Worm (Caenorhabditis elegans) whole organism, young adult: ENCODE data around the gene bcf-1.

Source experiments
- B0336.3 ChIP-seq: fragments of 200-800 bp; sonication (Bioruptor generic); IDR thresholded peaks from 2 replicates; pipeline ENCODE4 v1.3.6; 2022; ENCODE audit warnings: missing genetic modification characterization, missing compliant biosample characterization
- F33H1.4 ChIP-seq: fragments of 200-800 bp; sonication (Bioruptor generic); IDR thresholded peaks from 2 replicates; pipeline ENCODE4 v1.3.6; 2022; ENCODE audit warnings: missing genetic modification reagents, missing genetic modification characterization, missing compliant biosample characterization
- F49E8.2 ChIP-seq: sonication (generic microtip); optimal IDR thresholded peaks from 3 replicates; lab custom pipeline; 2017; ENCODE audit warnings: missing genetic modification characterization, mild to moderate bottlenecking, missing compliant biosample characterization, antibody characterized with exemption, moderate library complexity; ENCODE audit not compliant: insufficient read depth
- F57A8.1 ChIP-seq: fragments of 200-800 bp; sonication (Bioruptor generic); optimal IDR thresholded peaks from 2 replicates; lab custom pipeline; 2018; ENCODE audit warnings: mild to moderate bottlenecking, missing genetic modification characterization, moderate library complexity, missing compliant biosample characterization
- K11D2.4 ChIP-seq: fragments of 200-800 bp; sonication (Bioruptor generic); IDR thresholded peaks from 2 replicates; pipeline ENCODE4 v1.3.6; 2022; ENCODE audit warnings: missing genetic modification reagents, missing genetic modification characterization, missing compliant biosample characterization
- T26A5.8 ChIP-seq: sonication (generic microtip); optimal IDR thresholded peaks from 2 replicates; lab custom pipeline; 2016; ENCODE audit warnings: missing genetic modification characterization, missing compliant biosample characterization
- Y53F4B.3 ChIP-seq: fragments of 200-800 bp; sonication (Bioruptor generic); IDR thresholded peaks from 2 replicates; pipeline ENCODE4 v1.3.6; 2022; ENCODE audit warnings: missing genetic modification reagents, missing genetic modification characterization, missing compliant biosample characterization
- Y79H2A.3 ChIP-seq: fragments of 200-800 bp; sonication (Bioruptor generic); conservative IDR thresholded peaks from 2 replicates; pipeline ENCODE4 v1.3.6; 2022; ENCODE audit warnings: missing genetic modification reagents, missing genetic modification characterization, missing compliant biosample characterization
- ZK185.1 ChIP-seq: sonication (generic microtip); optimal IDR thresholded peaks from 2 replicates; lab custom pipeline; 2016; ENCODE audit warnings: mild to moderate bottlenecking, missing genetic modification characterization, missing compliant biosample characterization; ENCODE audit not compliant: poor library complexity, severe bottlenecking
- aptf-2 ChIP-seq: fragments of 200-800 bp; sonication (Bioruptor generic); conservative IDR thresholded peaks from 2 replicates; pipeline ENCODE4 v1.3.6; 2022; ENCODE audit warnings: missing genetic modification reagents, missing genetic modification characterization, missing compliant biosample characterization
- aptf-3 ChIP-seq: fragments of 200-800 bp; sonication (Bioruptor generic); IDR thresholded peaks from 2 replicates; pipeline ENCODE4 v1.3.6; 2022; ENCODE audit warnings: missing genetic modification characterization, missing compliant biosample characterization
- attf-3 ChIP-seq: fragments of 200-800 bp; sonication (Bioruptor generic); conservative IDR thresholded peaks from 2 replicates; pipeline ENCODE4 v1.3.6; 2022; ENCODE audit warnings: missing genetic modification reagents, missing genetic modification characterization, missing compliant biosample characterization
- ccch-3 ChIP-seq: fragments of 200-800 bp; sonication (Bioruptor generic); optimal IDR thresholded peaks from 2 replicates; lab custom pipeline; 2018; ENCODE audit warnings: mild to moderate bottlenecking, missing genetic modification characterization, missing compliant biosample characterization
- ceh-79 ChIP-seq: sonication (generic microtip); optimal IDR thresholded peaks from 2 replicates; lab custom pipeline; 2017; ENCODE audit warnings: mild to moderate bottlenecking, missing genetic modification characterization, missing compliant biosample characterization
- dox-1 ChIP-seq: fragments of 200-800 bp; sonication (Bioruptor generic); IDR thresholded peaks from 2 replicates; pipeline ENCODE4 v1.3.6; 2022; ENCODE audit warnings: missing genetic modification reagents, missing genetic modification characterization, missing compliant biosample characterization
- dpl-1 ChIP-seq: fragments of 150-350 bp; optimal IDR thresholded peaks from 2 replicates; lab custom pipeline; 2014; ENCODE audit warnings: missing biosample characterization, missing genetic modification reagents, missing genetic modification characterization
- efl-1 ChIP-seq: fragments of 150-350 bp; optimal IDR thresholded peaks from 2 replicates; lab custom pipeline; 2014; ENCODE audit warnings: missing biosample characterization, missing genetic modification reagents, missing genetic modification characterization
- ekl-4 ChIP-seq: fragments of 200-800 bp; sonication (Bioruptor generic); IDR thresholded peaks from 2 replicates; pipeline ENCODE4 v1.3.6; 2022; ENCODE audit warnings: missing genetic modification reagents, missing genetic modification characterization, missing compliant biosample characterization
- fkh-3 ChIP-seq: sonication (generic microtip); optimal IDR thresholded peaks from 2 replicates; lab custom pipeline; 2016; ENCODE audit warnings: mild to moderate bottlenecking, missing genetic modification characterization, missing compliant biosample characterization
- gei-17 ChIP-seq: fragments of 200-800 bp; sonication (Bioruptor generic); optimal IDR thresholded peaks from 2 replicates; lab custom pipeline; 2018; ENCODE audit warnings: mild to moderate bottlenecking, missing genetic modification characterization, missing compliant biosample characterization
- hmg-1.2 ChIP-seq: fragments of 200-800 bp; sonication (Bioruptor generic); IDR thresholded peaks from 2 replicates; pipeline ENCODE4 v1.3.6; 2022; ENCODE audit warnings: missing genetic modification reagents, missing genetic modification characterization, missing compliant biosample characterization
- hsf-1 ChIP-seq: fragments of 200-800 bp; sonication (Bioruptor generic); IDR thresholded peaks from 2 replicates; pipeline ENCODE4 v1.3.6; 2022; ENCODE audit warnings: missing genetic modification reagents, missing genetic modification characterization, missing compliant biosample characterization
- let-526 ChIP-seq: fragments of 200-800 bp; sonication (Bioruptor generic); IDR thresholded peaks from 2 replicates; pipeline ENCODE4 v1.3.6; 2022; ENCODE audit warnings: missing genetic modification reagents, missing genetic modification characterization, missing compliant biosample characterization
- let-607 ChIP-seq, 2 experiments: fragments of 200-800 bp in 1 of 2; sonication (Bioruptor generic) in 1 of 2; sonication (generic microtip) in 1 of 2; optimal IDR thresholded peaks; 2 replicates each; lab custom pipeline; 2016 to 2018; ENCODE audit warnings: mild to moderate bottlenecking in 2 of 2, missing compliant biosample characterization in 2 of 2, missing genetic modification characterization in 2 of 2, moderate library complexity in 2 of 2, missing genotype in 1 of 2
- lsl-1 ChIP-seq: fragments of 200-800 bp; sonication (Bioruptor generic); optimal IDR thresholded peaks from 2 replicates; lab custom pipeline; 2018; ENCODE audit warnings: mild to moderate bottlenecking, missing genetic modification characterization, moderate library complexity, missing compliant biosample characterization
- madf-6 ChIP-seq: fragments of 200-800 bp; sonication (Bioruptor generic); IDR thresholded peaks from 2 replicates; pipeline ENCODE4 v1.3.6; 2022; ENCODE audit warnings: missing genetic modification reagents, missing genetic modification characterization, missing compliant biosample characterization
- mcd-1 ChIP-seq: fragments of 200-800 bp; sonication (Bioruptor generic); IDR thresholded peaks from 2 replicates; pipeline ENCODE4 v1.3.6; 2022; ENCODE audit warnings: missing genetic modification reagents, missing genetic modification characterization, missing compliant biosample characterization
- nhr-120 ChIP-seq: fragments of 200-800 bp; sonication (Bioruptor generic); IDR thresholded peaks from 2 replicates; pipeline ENCODE4 v1.3.6; 2022; ENCODE audit warnings: missing genetic modification characterization, missing compliant biosample characterization
- nhr-80 ChIP-seq: sonication (generic microtip); optimal IDR thresholded peaks from 2 replicates; lab custom pipeline; 2016; ENCODE audit warnings: missing genetic modification characterization, missing compliant biosample characterization
- rcor-1 ChIP-seq: fragments of 200-800 bp; sonication (Bioruptor generic); IDR thresholded peaks from 2 replicates; pipeline ENCODE4 v1.3.6; 2022; ENCODE audit warnings: missing genetic modification reagents, missing genetic modification characterization, missing compliant biosample characterization
- sea-2 ChIP-seq: fragments of 200-800 bp; sonication (Bioruptor generic); IDR thresholded peaks from 2 replicates; pipeline ENCODE4 v1.3.6; 2022; ENCODE audit warnings: missing genetic modification characterization, missing compliant biosample characterization
- tbx-9 ChIP-seq: sonication (generic microtip); optimal IDR thresholded peaks from 2 replicates; lab custom pipeline; 2016; ENCODE audit warnings: borderline replicate concordance, missing genetic modification characterization, inconsistent platforms, missing compliant biosample characterization

bcf-1 gene

DNA sequence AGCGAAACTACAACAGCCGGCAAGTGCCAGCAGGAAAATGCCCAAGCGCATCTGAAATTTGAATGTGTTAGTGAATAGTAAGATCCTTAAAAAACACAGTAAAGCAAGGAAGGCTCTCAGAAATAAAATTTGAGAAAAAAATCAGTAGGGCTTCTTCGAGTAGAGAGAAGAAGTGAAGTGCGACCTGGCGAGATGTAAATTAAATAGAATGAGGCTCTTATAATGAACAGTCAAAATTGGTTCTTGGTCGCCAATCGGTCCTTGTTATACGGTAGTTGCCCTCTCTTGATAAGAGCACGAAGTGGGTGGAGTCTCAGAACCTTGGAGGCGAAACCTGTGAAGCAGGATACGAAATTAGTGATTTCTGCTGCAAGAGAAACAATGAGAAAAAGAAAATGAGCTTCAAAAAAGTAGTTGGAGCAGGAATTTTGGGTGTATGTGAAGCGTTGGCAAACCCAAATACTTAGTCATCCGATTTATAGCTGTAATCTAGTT, at the start of gene bcf-1:
bcf-1 (minus strand) TSS at position 51 of the 495 bp plus-strand sequence.
- TF ChIP-seq aptf-3 (GFP tag; lab: Robert Waterston, UW) (no peak), nhr-80 (tag; lab: Kevin White, UChicago) (peak; percentile 70)

ce11 chrV:6456903-6457302, 48.3 kb upstream of the bcf-1 start:
- TF ChIP-seq F49E8.2 (tag; lab: Kevin White, UChicago), result no peak
- no peak for TF ChIP-seq fkh-3 (tag; lab: Kevin White, UChicago)
- TF ChIP-seq Y53F4B.3 (GFP tag; lab: Robert Waterston, UW), result no peak
- TF ChIP-seq sea-2 (GFP tag; lab: Robert Waterston, UW), result no peak
- no peak for TF ChIP-seq let-607 (tag; optimal IDR thresholded peaks at IDR 0.05; lab: Kevin White, UChicago)
- no peak for TF ChIP-seq ZK185.1 (tag; lab: Kevin White, UChicago)
- TF ChIP-seq tbx-9 (tag; lab: Kevin White, UChicago), result no peak
- TF ChIP-seq Y79H2A.3, result no peak
- TF ChIP-seq T26A5.8 (tag; lab: Kevin White, UChicago), result no peak
- no peak for TF ChIP-seq nhr-120
- TF ChIP-seq ccch-3, result no peak
- TF ChIP-seq F57A8.1 (GFP tag; lab: Kevin White, UChicago), result no peak
- no peak for TF ChIP-seq rcor-1
- TF ChIP-seq dpl-1 (GFP tag; lab: Kevin White, UChicago), result no peak
- no peak for TF ChIP-seq mcd-1 (GFP tag; lab: Robert Waterston, UW)
- TF ChIP-seq efl-1 (GFP tag; lab: Kevin White, UChicago), result no peak
- TF ChIP-seq hsf-1, result no peak

DNA sequence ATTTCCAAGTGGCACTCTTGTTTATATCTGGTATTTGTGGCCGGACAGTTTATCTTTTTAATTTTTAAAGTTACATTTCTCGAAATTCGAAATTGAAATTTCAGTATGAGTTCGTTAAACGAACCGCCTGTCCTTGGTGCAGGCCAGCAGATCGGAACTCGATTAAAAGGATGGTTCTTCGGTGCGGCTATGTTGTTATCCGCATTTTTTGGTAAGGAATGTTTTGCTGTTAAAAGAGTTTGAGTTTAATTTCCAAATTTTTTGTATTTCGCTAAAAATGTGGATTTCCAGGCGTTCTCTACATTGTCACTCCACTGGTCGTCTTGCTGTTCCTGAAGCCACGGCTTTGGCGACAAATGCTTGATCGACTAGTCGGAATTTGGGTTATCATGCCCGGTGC, 44.5 kb upstream of the bcf-1 start, which contains the start of gene acl-9:
acl-9 (plus strand) TSS at position 105 of the 400 bp plus-strand sequence.
- TF ChIP-seq hsf-1 (no peak), ekl-4 (GFP tag; lab: Robert Waterston, UW) (0 out of 2 replicates have a peak, but pooled peaks have one; percentile 11), K11D2.4 (no peak), attf-3 (GFP tag; lab: Robert Waterston, UW) (no peak), madf-6 (GFP tag; lab: Robert Waterston, UW) (peak; percentile 53), ceh-79 (tag; lab: Kevin White, UChicago) (peak; percentile 25), rcor-1 (0 out of 2 replicates have a peak, but pooled peaks have one; percentile 7), B0336.3 (GFP tag; lab: Robert Waterston, UW) (peak; percentile 35; the same call in 1 of the 2 replicates), let-526 (no peak)

DNA sequence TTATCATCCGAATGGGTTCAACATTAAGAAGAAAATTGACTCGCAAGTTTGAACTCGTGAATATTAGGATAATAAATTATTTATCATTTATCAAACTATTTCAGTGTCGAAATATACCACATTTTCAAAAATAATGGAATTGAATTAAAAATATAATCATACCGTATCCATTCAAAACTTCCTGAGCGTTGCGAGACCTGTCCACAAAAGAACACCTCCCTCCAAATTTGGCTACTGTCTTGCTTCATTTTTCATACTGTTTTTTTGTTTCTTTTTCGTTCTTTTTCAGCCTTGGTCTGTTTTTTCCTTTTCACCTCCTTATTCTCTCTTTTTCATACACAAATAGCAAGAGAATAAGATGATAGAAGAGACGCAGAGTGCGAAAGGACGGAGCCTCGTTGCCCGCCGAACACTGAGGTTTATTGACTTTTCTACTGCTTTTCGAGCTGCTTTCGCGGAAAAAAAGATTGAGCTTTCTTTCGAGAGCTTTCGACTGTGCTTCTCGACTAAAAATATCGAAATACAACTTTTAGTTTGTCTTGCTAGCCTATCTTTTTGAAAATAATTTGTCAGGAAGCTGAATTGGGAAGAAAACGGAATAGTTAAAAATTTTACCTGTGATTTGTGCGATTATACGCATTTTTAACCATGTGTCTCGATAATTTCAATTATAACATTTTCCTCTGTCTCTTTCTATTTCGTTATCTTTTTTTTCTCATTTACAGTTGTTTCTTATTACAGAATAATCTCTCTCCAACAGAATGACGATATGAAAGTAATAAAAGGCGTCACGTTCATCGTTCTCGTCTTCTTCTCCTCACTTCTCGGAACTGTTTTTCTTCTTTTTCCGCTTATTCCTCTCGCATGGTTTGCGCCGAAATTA, 41.8 kb upstream of the bcf-1 start, which contains the start of gene acl-8:
acl-8 (plus strand) TSS at position 742 of the 883 bp plus-strand sequence.
- peak; percentile 62 for TF ChIP-seq F33H1.4
- TF ChIP-seq hmg-1.2, result peak; percentile 68; the same call in 1 of the 2 replicates
- no peak for TF ChIP-seq gei-17
- no peak for TF ChIP-seq aptf-2 (GFP tag; lab: Robert Waterston, UW)
- TF ChIP-seq nhr-80 (tag; lab: Kevin White, UChicago), result peak; percentile 82
- peak; percentile 67 for TF ChIP-seq lsl-1 (GFP tag; lab: Kevin White, UChicago)
- TF ChIP-seq dox-1 (GFP tag; lab: Robert Waterston, UW), result 0 out of 2 replicates have a peak, but pooled peaks have one; percentile 30
- peak; percentile 39; the same call in 1 of the 2 replicates for TF ChIP-seq madf-6 (GFP tag; lab: Robert Waterston, UW)
